Worm (Caenorhabditis elegans) whole organism, mixed stage, embryonic: ENCODE results near the gene Y43F8B.19.

Experiments
- M03D4.4 ChIP-seq: sonication (generic microtip); optimal IDR thresholded peaks from 2 replicates; lab custom pipeline; 2017; ENCODE audit warnings: mild to moderate bottlenecking, missing genetic modification characterization, missing compliant biosample characterization
- bed-3 ChIP-seq: fragments of 200-800 bp; sonication (Bioruptor generic); optimal IDR thresholded peaks from 3 replicates; lab custom pipeline; 2018; ENCODE audit warnings: mild to moderate bottlenecking, missing genetic modification characterization, moderate library complexity, missing compliant biosample characterization
- ceh-39 ChIP-seq: fragments of 150-350 bp; optimal IDR thresholded peaks from 2 replicates; lab custom pipeline; 2014; ENCODE audit warnings: missing biosample characterization, missing genetic modification characterization
- ces-1 ChIP-seq: fragments of 150-350 bp; optimal IDR thresholded peaks from 2 replicates; lab custom pipeline; 2014; ENCODE audit warnings: missing biosample characterization, missing genetic modification reagents, missing genetic modification characterization
- cnd-1 ChIP-seq: fragments of 200-800 bp; sonication (Bioruptor generic); optimal IDR thresholded peaks from 2 replicates; lab custom pipeline; 2018; ENCODE audit warnings: mild to moderate bottlenecking, missing genetic modification characterization, missing compliant biosample characterization
- drap-1 ChIP-seq: fragments of 200-800 bp; sonication (Bioruptor generic); optimal IDR thresholded peaks from 3 replicates; lab custom pipeline; 2018; ENCODE audit warnings: mild to moderate bottlenecking, missing genetic modification characterization, missing compliant biosample characterization
- elt-3 ChIP-seq: fragments of 150-350 bp; optimal IDR thresholded peaks from 2 replicates; lab custom pipeline; 2014; ENCODE audit warnings: missing biosample characterization, missing genetic modification characterization
- flh-1 ChIP-seq: fragments of 200-800 bp; sonication (Bioruptor generic); optimal IDR thresholded peaks from 2 replicates; lab custom pipeline; 2018; ENCODE audit warnings: mild to moderate bottlenecking, missing genetic modification characterization, moderate library complexity, missing compliant biosample characterization
- ham-2 ChIP-seq: fragments of 200-800 bp; sonication (Bioruptor generic); optimal IDR thresholded peaks from 2 replicates; lab custom pipeline; 2018; ENCODE audit warnings: mild to moderate bottlenecking, missing genetic modification characterization, missing compliant biosample characterization
- hlh-1 ChIP-seq: fragments of 150-350 bp; optimal IDR thresholded peaks from 2 replicates; lab custom pipeline; 2014; ENCODE audit warnings: missing biosample characterization, missing genetic modification reagents, missing genetic modification characterization
- lin-13 ChIP-seq: fragments of 150-350 bp; optimal IDR thresholded peaks from 2 replicates; lab custom pipeline; 2014; ENCODE audit warnings: missing biosample characterization, missing genetic modification characterization
- lin-32 ChIP-seq: fragments of 200-800 bp; sonication (Bioruptor generic); optimal IDR thresholded peaks from 2 replicates; lab custom pipeline; 2018; ENCODE audit warnings: mild to moderate bottlenecking, missing genetic modification characterization, missing compliant biosample characterization
- lsy-2 ChIP-seq: fragments of 150-350 bp; optimal IDR thresholded peaks from 2 replicates; lab custom pipeline; 2014; ENCODE audit warnings: missing biosample characterization, missing genetic modification characterization
- mab-5 ChIP-seq: fragments of 150-350 bp; optimal IDR thresholded peaks from 2 replicates; lab custom pipeline; 2014; ENCODE audit warnings: missing biosample characterization, missing genetic modification characterization
- mls-2 ChIP-seq: sonication (generic microtip); optimal IDR thresholded peaks from 2 replicates; lab custom pipeline; 2016; ENCODE audit warnings: mild to moderate bottlenecking, missing genetic modification characterization, moderate library complexity, missing compliant biosample characterization
- nhr-12 ChIP-seq: fragments of 150-350 bp; optimal IDR thresholded peaks from 2 replicates; lab custom pipeline; 2014; ENCODE audit warnings: missing biosample characterization, missing genetic modification characterization
- nhr-237 ChIP-seq: fragments of 150-350 bp; optimal IDR thresholded peaks from 2 replicates; lab custom pipeline; 2014; ENCODE audit warnings: missing biosample characterization, missing genetic modification characterization
- nhr-28 ChIP-seq: fragments of 150-350 bp; optimal IDR thresholded peaks from 2 replicates; lab custom pipeline; 2014; ENCODE audit warnings: missing biosample characterization, missing genetic modification characterization
- nhr-76 ChIP-seq: sonication (generic microtip); optimal IDR thresholded peaks from 2 replicates; lab custom pipeline; 2017; ENCODE audit warnings: missing biosample characterization, missing genetic modification characterization
- pha-4 ChIP-seq: fragments of 150-350 bp; optimal IDR thresholded peaks from 2 replicates; lab custom pipeline; 2018; ENCODE audit warnings: missing biosample characterization, missing genetic modification reagents, missing genetic modification characterization
- snpc-4 ChIP-seq: fragments of 150-350 bp; optimal IDR thresholded peaks from 2 replicates; lab custom pipeline; 2014; ENCODE audit warnings: missing biosample characterization, missing genetic modification characterization
- sptf-1 ChIP-seq: sonication (generic microtip); optimal IDR thresholded peaks from 2 replicates; lab custom pipeline; 2017; ENCODE audit warnings: mild to moderate bottlenecking, missing genetic modification characterization, moderate library complexity, missing compliant biosample characterization
- tbx-8 ChIP-seq: fragments of 200-800 bp; sonication (Bioruptor generic); optimal IDR thresholded peaks from 2 replicates; lab custom pipeline; 2018; ENCODE audit warnings: mild to moderate bottlenecking, missing genetic modification characterization, moderate library complexity, missing compliant biosample characterization
- unc-120 ChIP-seq: sonication (generic microtip); optimal IDR thresholded peaks from 2 replicates; lab custom pipeline; 2017; ENCODE audit warnings: missing genetic modification characterization, missing compliant biosample characterization; ENCODE audit not compliant: poor library complexity, severe bottlenecking
- unc-39 ChIP-seq: fragments of 150-350 bp; optimal IDR thresholded peaks from 2 replicates; lab custom pipeline; 2014; ENCODE audit warnings: missing biosample characterization, missing genetic modification characterization
- unc-62 ChIP-seq: fragments of 150-350 bp; optimal IDR thresholded peaks from 2 replicates; lab custom pipeline; 2014; ENCODE audit warnings: missing biosample characterization, missing genetic modification reagents, missing genetic modification characterization
- zip-8 ChIP-seq: fragments of 150-350 bp; optimal IDR thresholded peaks from 2 replicates; lab custom pipeline; 2014; ENCODE audit warnings: missing biosample characterization, missing genetic modification characterization
- ztf-11 ChIP-seq: fragments of 150-350 bp; optimal IDR thresholded peaks from 2 replicates; lab custom pipeline; 2014; ENCODE audit warnings: missing biosample characterization, missing genetic modification characterization

Gene Y43F8B.19

ce11 chrV:19546673-19547072, 34.6 kb upstream of the Y43F8B.19 start:
- TF ChIP-seq hlh-1 (tag; lab: Kevin White, UChicago) (peak; percentile 57), unc-120 (tag; lab: Kevin White, UChicago) (peak; percentile 9), mls-2 (tag; lab: Kevin White, UChicago) (no peak)
- TF ChIP-seq, all 35 proteins: peak for 2

- TF ChIP-seq drap-1 (no peak), lin-32 (GFP tag; lab: Kevin White, UChicago) (no peak), cnd-1 (no peak), nhr-76 (tag; lab: Kevin White, UChicago) (no peak), bed-3 (GFP tag; lab: Kevin White, UChicago) (no peak), tbx-8 (GFP tag; lab: Kevin White, UChicago) (no peak), nhr-28 (tag; lab: Kevin White, UChicago) (no peak), ces-1 (GFP tag; lab: Kevin White, UChicago) (no peak), pha-4 (tag; lab: Kevin White, UChicago) (no peak), ham-2 (GFP tag; lab: Kevin White, UChicago) (no peak), unc-39 (tag; lab: Kevin White, UChicago) (no peak), ceh-39 (tag; lab: Kevin White, UChicago) (no peak), M03D4.4 (tag; lab: Kevin White, UChicago) (no peak), ztf-11 (no peak), lin-13 (tag; lab: Kevin White, UChicago) (no peak), mab-5 (tag; lab: Kevin White, UChicago) (no peak), elt-3 (tag; lab: Kevin White, UChicago) (no peak), unc-62 (no peak), zip-8 (tag; lab: Kevin White, UChicago) (no peak)
Observed at ce11 chrV:19546100-19546499, 34.0 kb upstream of the Y43F8B.19 start, which contains the start of gene Y43F8B.1. Gene Y43F8B.1 (minus strand): TSS chrV:19546200.

ce11 chrV:19545026-19545425, 32.9 kb upstream of the Y43F8B.19 start:
- TF ChIP-seq pha-4 (tag; lab: Kevin White, UChicago), result no peak
- no peak for TF ChIP-seq unc-39 (tag; lab: Kevin White, UChicago)

- TF ChIP-seq ceh-39 (tag; lab: Kevin White, UChicago) (no peak), flh-1 (no peak), sptf-1 (tag; lab: Kevin White, UChicago) (no peak), ham-2 (GFP tag; lab: Kevin White, UChicago) (peak; percentile 40)
Observed at ce11 chrV:19543509-19543908, 31.4 kb upstream of the Y43F8B.19 start.

ce11 chrV:19540916-19541315, 28.8 kb upstream of the Y43F8B.19 start:
- no peak for TF ChIP-seq ceh-39 (tag; lab: Kevin White, UChicago)
- TF ChIP-seq nhr-28 (tag; lab: Kevin White, UChicago), result no peak
- no peak for TF ChIP-seq cnd-1
- peak; percentile 0 for TF ChIP-seq drap-1
- TF ChIP-seq lsy-2, result no peak
- TF ChIP-seq sptf-1 (tag; lab: Kevin White, UChicago), result peak; percentile 33
- TF ChIP-seq nhr-12, result no peak

- TF ChIP-seq nhr-237 (tag; lab: Kevin White, UChicago) (no peak), zip-8 (tag; lab: Kevin White, UChicago) (peak; percentile 31)
Observed at ce11 chrV:19533480-19533879, 21.4 kb upstream of the Y43F8B.19 start.

ce11 chrV:19533010-19533409, 20.9 kb upstream of the Y43F8B.19 start, which contains the start of gene Y43F8B.2:
Gene Y43F8B.2 (minus strand): TSS chrV:19533110.
- TF ChIP-seq ceh-39 (tag; lab: Kevin White, UChicago), result no peak
- no peak for TF ChIP-seq nhr-28 (tag; lab: Kevin White, UChicago)

ce11 chrV:19531034-19531433, 18.9 kb upstream of the Y43F8B.19 start:
- no peak for TF ChIP-seq cnd-1
- TF ChIP-seq snpc-4 (tag; lab: Kevin White, UChicago), result no peak
